Fruit fly (Drosophila melanogaster): ENCODE data around the gene TyrR.

The TyrR gene

DNA sequence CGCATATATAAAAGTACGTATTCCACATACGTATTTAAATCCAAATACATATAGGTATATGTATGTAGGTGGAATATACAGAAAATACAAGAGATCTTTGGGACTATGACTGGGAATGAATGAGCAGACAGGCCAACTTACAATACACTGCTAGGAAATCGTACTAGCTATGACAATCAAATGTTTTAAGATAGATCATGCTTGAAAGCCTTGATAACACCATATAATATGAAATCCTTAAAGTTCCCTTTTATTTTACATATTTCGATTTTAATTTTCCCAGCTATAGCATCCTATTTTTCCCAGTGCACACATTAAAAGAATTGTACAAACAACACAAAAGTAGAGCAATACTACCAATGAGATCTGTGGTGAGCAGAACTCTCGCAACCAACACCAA, 18.4 kb upstream of the TyrR start (continued):
- TF ChIP-seq CG2129 (GFP tag; IDR thresholded peaks at IDR 0.05; ENCODE audit: partially characterized antibody), result no peak
- peak; percentile 59 for TF ChIP-seq Bteb2 (GFP tag; optimal IDR thresholded peaks at IDR 0.05)
- TF ChIP-seq tx (GFP tag; optimal IDR thresholded peaks at IDR 0.05), result peak; percentile 33
- TF ChIP-seq Atf-2 (GFP tag; optimal IDR thresholded peaks at IDR 0.05), result peak; percentile 54
- TF ChIP-seq CG3995 (GFP tag; optimal IDR thresholded peaks at IDR 0.05), result peak; percentile 0
- peak; percentile 65 for TF ChIP-seq MBD-R2 (GFP tag; IDR thresholded peaks at IDR 0.05)
- no peak for TF ChIP-seq Lhr (GFP tag; optimal IDR thresholded peaks at IDR 0.05)
- TF ChIP-seq Ets97D (GFP tag; optimal IDR thresholded peaks at IDR 0.05), result peak; percentile 38
- TF ChIP-seq Atf3 (GFP tag; optimal IDR thresholded peaks at IDR 0.05), result peak; percentile 55
- TF ChIP-seq chif (GFP tag; optimal IDR thresholded peaks at IDR 0.05), result peak; percentile 45 to 60
- no peak for TF ChIP-seq CG17568 (GFP tag; optimal IDR thresholded peaks at IDR 0.05)
- peak; percentile 8 for TF ChIP-seq CG18011 (GFP tag; optimal IDR thresholded peaks at IDR 0.05)
- TF ChIP-seq CG10209 (GFP tag; optimal IDR thresholded peaks at IDR 0.05), result peak; percentile 68
- TF ChIP-seq HHEX (GFP tag; optimal IDR thresholded peaks at IDR 0.05), result peak; percentile 62
- TF ChIP-seq CG10274 (GFP tag; optimal IDR thresholded peaks at IDR 0.05), result peak; percentile 47
- TF ChIP-seq lov (optimal IDR thresholded peaks at IDR 0.05), result no peak
- peak; percentile 74; the same call in 1 of the 3 replicates for TF ChIP-seq lov (GFP tag; IDR thresholded peaks at IDR 0.05)
- peak; percentile 84 for TF ChIP-seq CG3847 (GFP tag; IDR thresholded peaks at IDR 0.05)
- TF ChIP-seq E2f1 (GFP tag; IDR thresholded peaks at IDR 0.05), result peak; percentile 86
- peak; percentile 73 for TF ChIP-seq CG8388 (GFP tag; optimal IDR thresholded peaks at IDR 0.05)
- TF ChIP-seq CG7928 (GFP tag; optimal IDR thresholded peaks at IDR 0.05), result peak; percentile 39
- TF ChIP-seq slou (GFP tag; optimal IDR thresholded peaks at IDR 0.05), result peak; percentile 67
- no peak for TF ChIP-seq corto (GFP tag; optimal IDR thresholded peaks at IDR 0.05)
- peak; percentile 77 for TF ChIP-seq NfI (GFP tag; optimal IDR thresholded peaks at IDR 0.05)
- peak; percentile 35 for TF ChIP-seq CG1792 (GFP tag; optimal IDR thresholded peaks at IDR 0.05)
- TF ChIP-seq pum (GFP tag; optimal IDR thresholded peaks at IDR 0.05), result peak; percentile 70
- TF ChIP-seq CG7745 (tag; optimal IDR thresholded peaks at IDR 0.05), result no peak
- peak; percentile 8 for TF ChIP-seq CG10431 (GFP tag; optimal IDR thresholded peaks at IDR 0.05)
- peak; percentile 81 for TF ChIP-seq CG11085 (GFP tag; IDR thresholded peaks at IDR 0.05)
- peak; percentile 6 for TF ChIP-seq fd64A (GFP tag; optimal IDR thresholded peaks at IDR 0.05)
- no peak for TF ChIP-seq pan (optimal IDR thresholded peaks at IDR 0.05)
- peak in 1 of 2 experiments; percentile 89 for TF ChIP-seq pan (GFP tag; optimal IDR thresholded peaks at IDR 0.05 in 1 of 2, IDR thresholded peaks at IDR 0.05 in 1 of 2)
- TF ChIP-seq CkIIα-i1 (GFP tag; IDR thresholded peaks at IDR 0.05), result peak; percentile 54; the same call in 1 of the 2 replicates
- TF ChIP-seq Blimp-1 (GFP tag; optimal IDR thresholded peaks at IDR 0.05), result peak; percentile 84
- no peak for TF ChIP-seq dan (GFP tag; IDR thresholded peaks at IDR 0.05)
- no peak for TF ChIP-seq sna (GFP tag; IDR thresholded peaks at IDR 0.05; ENCODE audit: partially characterized antibody)
- peak; percentile 92 for TF ChIP-seq al (GFP tag; IDR thresholded peaks at IDR 0.05)
- no peak for TF ChIP-seq CG1832 (GFP tag; optimal IDR thresholded peaks at IDR 0.05)
- TF ChIP-seq gsb (GFP tag; IDR thresholded peaks at IDR 0.05), result peak; percentile 83
- TF ChIP-seq ara (GFP tag; IDR thresholded peaks at IDR 0.05), result peak; percentile 86
- no peak for TF ChIP-seq tna (GFP tag; IDR thresholded peaks at IDR 0.05; ENCODE audit: partially characterized antibody)
- peak; percentile 55 for TF ChIP-seq CG1602 (GFP tag; optimal IDR thresholded peaks at IDR 0.05)
- TF ChIP-seq Taf1 (GFP tag; IDR thresholded peaks at IDR 0.05), result peak; percentile 89
- TF ChIP-seq HLH3B (GFP tag; IDR thresholded peaks at IDR 0.05), result peak; percentile 87
- TF ChIP-seq ERR (GFP tag; optimal IDR thresholded peaks at IDR 0.05), result peak; percentile 54
- TF ChIP-seq Scr (GFP tag; IDR thresholded peaks at IDR 0.05; ENCODE audit: partially characterized antibody), result no peak
- TF ChIP-seq Bgb (GFP tag; IDR thresholded peaks at IDR 0.05; ENCODE audit: partially characterized antibody), result no peak
- no peak for TF ChIP-seq BEAF-32 (GFP tag; optimal IDR thresholded peaks at IDR 0.05)
- TF ChIP-seq bcd (GFP tag; optimal IDR thresholded peaks at IDR 0.05), result peak; percentile 61
- TF ChIP-seq Fer1 (GFP tag; optimal IDR thresholded peaks at IDR 0.05), result peak; percentile 77
- peak; percentile 83 for TF ChIP-seq Abd-B (GFP tag; optimal IDR thresholded peaks at IDR 0.05)

Data from whole organism, embryonic.